Worm (Caenorhabditis elegans) whole organism, late embryonic: Measurements from ENCODE around the gene F22H10.6.

ENCODE experiments used
- Y22D7AL.16 ChIP-seq: sonication (generic microtip); optimal IDR thresholded peaks from 2 replicates; lab custom pipeline; 2016; ENCODE audit warnings: missing genetic modification characterization, missing compliant biosample characterization
- ama-1 ChIP-seq: fragments of 150-350 bp; optimal IDR thresholded peaks from 2 replicates; lab custom pipeline; 2014

DNA sequence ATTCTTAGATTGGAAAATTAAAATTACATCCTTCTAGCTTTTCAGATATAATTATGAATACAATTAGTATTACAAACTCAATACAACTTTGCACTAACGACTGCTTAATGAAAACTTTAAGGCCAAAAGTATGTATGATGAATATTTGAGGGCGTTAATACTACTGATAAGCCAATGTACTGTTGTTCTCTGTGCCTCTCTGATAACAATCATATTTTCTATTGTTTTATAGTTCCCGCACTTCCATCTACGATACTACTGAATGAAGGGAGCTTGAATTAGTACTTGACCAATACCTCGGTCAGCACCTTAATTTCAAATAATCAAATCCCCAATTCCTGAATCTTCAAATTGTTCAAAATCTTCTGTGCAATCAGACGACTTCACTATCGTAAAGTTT is 22.0 kb downstream of the F22H10.6 start:
- TF ChIP-seq Y22D7AL.16 (no peak), ama-1 (lab: Kevin White, UChicago) (no peak)
